Worm (Caenorhabditis elegans): ENCODE results near the gene T07D4.2.

DNA sequence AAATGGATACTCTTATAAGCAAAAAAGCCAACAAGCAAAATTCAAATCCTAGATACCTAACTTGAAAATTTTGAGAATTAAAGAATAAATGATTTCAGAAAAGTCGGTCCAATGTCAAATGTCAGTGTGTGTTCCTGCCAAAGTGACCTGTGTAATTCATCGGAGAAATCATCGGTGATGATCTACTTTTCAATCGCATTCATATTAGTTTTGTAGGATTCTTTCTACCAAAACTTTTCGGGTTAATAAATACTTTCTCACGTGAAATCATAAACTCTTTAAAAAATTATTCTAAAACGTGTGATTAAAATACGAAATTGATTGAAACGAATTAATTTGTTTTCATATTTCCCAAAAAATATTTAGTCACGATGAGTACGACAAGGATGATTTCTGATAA lies 34.7 kb downstream of the T07D4.2 start, which contains the start of gene F46C5.7:
- TF ChIP-seq nhr-237 (tag; optimal IDR thresholded peaks at IDR 0.05): no peak
- no peak for TF ChIP-seq dmd-4 (tag; optimal IDR thresholded peaks at IDR 0.05)
- no peak for TF ChIP-seq ama-1 (optimal IDR thresholded peaks at IDR 0.05)
- TF ChIP-seq snpc-4 (tag; optimal IDR thresholded peaks at IDR 0.05): no peak
- TF ChIP-seq lin-13 (GFP tag; optimal IDR thresholded peaks at IDR 0.05): no peak
- no peak for TF ChIP-seq lin-39 (tag; optimal IDR thresholded peaks at IDR 0.05)
- TF ChIP-seq nhr-6 (tag; optimal IDR thresholded peaks at IDR 0.05): no peak
- TF ChIP-seq unc-55 (GFP tag; optimal IDR thresholded peaks at IDR 0.05): no peak
- no peak for TF ChIP-seq nhr-21 (tag; optimal IDR thresholded peaks at IDR 0.05)
- TF ChIP-seq skn-1 (tag; optimal IDR thresholded peaks at IDR 0.05): no peak
- TF ChIP-seq aly-2 (tag; optimal IDR thresholded peaks at IDR 0.05): no peak
- TF ChIP-seq fos-1 (tag; optimal IDR thresholded peaks at IDR 0.05): no peak
- TF ChIP-seq peb-1 (tag; optimal IDR thresholded peaks at IDR 0.05): no peak
